Worm (Caenorhabditis elegans) whole organism, L1 larva: ENCODE data around the gene med-2.

Experiments
- nhr-237 ChIP-seq: fragments of 150-350 bp; optimal IDR thresholded peaks from 2 replicates; lab custom pipeline; 2014; ENCODE audit warnings: missing biosample characterization, missing genetic modification characterization
- snpc-4 ChIP-seq: fragments of 150-350 bp; optimal IDR thresholded peaks from 2 replicates; lab custom pipeline; 2014; ENCODE audit warnings: missing biosample characterization, missing genetic modification characterization
- snu-23 ChIP-seq: sonication (generic microtip); optimal IDR thresholded peaks from 2 replicates; lab custom pipeline; 2016; ENCODE audit warnings: missing genetic modification characterization, missing compliant biosample characterization
- tbx-2 ChIP-seq: sonication (generic microtip); optimal IDR thresholded peaks from 2 replicates; lab custom pipeline; 2016; ENCODE audit warnings: missing genetic modification characterization, missing compliant biosample characterization
- unc-62 ChIP-seq: fragments of 150-350 bp; optimal IDR thresholded peaks from 2 replicates; lab custom pipeline; 2014; ENCODE audit warnings: missing biosample characterization, missing genetic modification reagents, missing genetic modification characterization

- TF ChIP-seq tbx-2 (tag; lab: Kevin White, UChicago) = no peak
- no peak for TF ChIP-seq snu-23 (GFP tag; lab: Kevin White, UChicago)
- TF ChIP-seq unc-62 = no peak
- TF ChIP-seq snpc-4 (tag; lab: Kevin White, UChicago) = no peak
- TF ChIP-seq nhr-237 (tag; lab: Kevin White, UChicago) = no peak
Observed at ce11 chrIII:6881745-6882144, 2.6 kb upstream of the med-2 start.
